Worm (Caenorhabditis elegans): ENCODE data around the gene pals-40.

The pals-40 gene

ce11 chrIII:1409139-1409538 is 31.3 kb upstream of the pals-40 start, which contains the start of gene Y82E9BR.22:
Gene Y82E9BR.22, minus strand, starts transcription at chrIII:1409239.
- no peak for TF ChIP-seq mef-2 (tag; optimal IDR thresholded peaks at IDR 0.05)
- TF ChIP-seq unc-86 (tag; optimal IDR thresholded peaks at IDR 0.05) = no peak
- no peak for TF ChIP-seq lsy-2 (tag; optimal IDR thresholded peaks at IDR 0.05)
- TF ChIP-seq elt-2 (tag; optimal IDR thresholded peaks at IDR 0.05) = no peak
- no peak for TF ChIP-seq unc-98 (GFP tag; IDR thresholded peaks at IDR 0.05)
- TF ChIP-seq swsn-7 (tag; optimal IDR thresholded peaks at IDR 0.05) = no peak
- no peak for TF ChIP-seq sup-37 (GFP tag; optimal IDR thresholded peaks at IDR 0.05)
- TF ChIP-seq irx-1 (tag; optimal IDR thresholded peaks at IDR 0.05) = no peak
- TF ChIP-seq ceh-88 (GFP tag; IDR thresholded peaks at IDR 0.05) = no peak

- TF ChIP-seq unc-86 (tag; optimal IDR thresholded peaks at IDR 0.05) (no peak), rnt-1 (tag; optimal IDR thresholded peaks at IDR 0.05) (no peak), grh-1 (GFP tag; IDR thresholded peaks at IDR 0.05) (no peak), efl-3 (GFP tag; optimal IDR thresholded peaks at IDR 0.05) (no peak), unc-30 (tag; optimal IDR thresholded peaks at IDR 0.05) (no peak), unc-62 (GFP tag; optimal IDR thresholded peaks at IDR 0.05) (no peak), mef-2 (tag; optimal IDR thresholded peaks at IDR 0.05) (no peak), C04F5.9 (tag; optimal IDR thresholded peaks at IDR 0.05) (no peak), hpl-2 (GFP tag; optimal IDR thresholded peaks at IDR 0.05) (no peak), ceh-88 (GFP tag; IDR thresholded peaks at IDR 0.05) (no peak), ama-1 (optimal IDR thresholded peaks at IDR 0.05) (no peak)
These were observed 25.3 kb upstream of the pals-40 start, which contains the start of gene pals-18 for ce11 chrIII:1403108-1403507. Gene pals-18, plus strand, starts transcription at chrIII:1403408.

- TF ChIP-seq ets-5 (GFP tag; IDR thresholded peaks at IDR 0.05) = no peak
- peak in 1 of 2 experiments; percentile 9 for TF ChIP-seq lin-35 (GFP tag; optimal IDR thresholded peaks at IDR 0.05)
- TF ChIP-seq elt-2 (tag; optimal IDR thresholded peaks at IDR 0.05) = peak; percentile 78
These were observed 23.7 kb upstream of the pals-40 start, which contains the start of gene pals-19 for ce11 chrIII:1401497-1401990. Gene pals-19, plus strand, starts transcription at chrIII:1401940.

- no peak for TF ChIP-seq ets-5 (GFP tag; IDR thresholded peaks at IDR 0.05)
- TF ChIP-seq nhr-12 (tag; optimal IDR thresholded peaks at IDR 0.05) = no peak
- no peak for TF ChIP-seq jun-1 (tag; optimal IDR thresholded peaks at IDR 0.05)
- TF ChIP-seq C16A3.4 (tag; optimal IDR thresholded peaks at IDR 0.05) = no peak
- TF ChIP-seq ztf-11 (tag; optimal IDR thresholded peaks at IDR 0.05) = no peak
- no peak for TF ChIP-seq lin-15B (tag; optimal IDR thresholded peaks at IDR 0.05)
- no peak for TF ChIP-seq nhr-77 (tag; optimal IDR thresholded peaks at IDR 0.05)
- no peak for TF ChIP-seq hpl-2 (GFP tag; optimal IDR thresholded peaks at IDR 0.05)
- TF ChIP-seq lin-14 (GFP tag; optimal IDR thresholded peaks at IDR 0.05) = no peak
- TF ChIP-seq egl-13 (tag; optimal IDR thresholded peaks at IDR 0.05) = no peak
- no peak for TF ChIP-seq lin-35 (GFP tag; optimal IDR thresholded peaks at IDR 0.05)
These were observed 21.9 kb upstream of the pals-40 start, which contains the start of gene pals-16 for ce11 chrIII:1399670-1400069. Gene pals-16, plus strand, starts transcription at chrIII:1399970.

ce11 chrIII:1398183-1398582 is 20.4 kb upstream of the pals-40 start:
- TF ChIP-seq elt-2 (tag; optimal IDR thresholded peaks at IDR 0.05) (peak; percentile 86), nhr-84 (tag; optimal IDR thresholded peaks at IDR 0.05) (no peak)

ce11 chrIII:1395355-1395754 is 17.6 kb upstream of the pals-40 start:
- TF ChIP-seq elt-2 (tag; optimal IDR thresholded peaks at IDR 0.05) (peak; percentile 17), unc-30 (tag; optimal IDR thresholded peaks at IDR 0.05) (no peak)

- TF ChIP-seq ets-5 (GFP tag; IDR thresholded peaks at IDR 0.05) (no peak), C34B4.2 (tag; optimal IDR thresholded peaks at IDR 0.05) (no peak), dpl-1 (GFP tag; optimal IDR thresholded peaks at IDR 0.05) (no peak), lin-39 (tag; optimal IDR thresholded peaks at IDR 0.05) (no peak), nhr-19 (GFP tag; conservative IDR thresholded peaks at IDR 0.05) (no peak), zag-1 (tag; optimal IDR thresholded peaks at IDR 0.05) (no peak), ceh-8 (GFP tag; optimal IDR thresholded peaks at IDR 0.05) (no peak), nhr-76 (tag; optimal IDR thresholded peaks at IDR 0.05) (no peak), isw-1 (GFP tag; IDR thresholded peaks at IDR 0.05) (no peak), elt-2 (tag; optimal IDR thresholded peaks at IDR 0.05) (peak; percentile 97), xbp-1 (tag; optimal IDR thresholded peaks at IDR 0.05) (no peak), pqm-1 (tag; optimal IDR thresholded peaks at IDR 0.05) (peak; percentile 51), ceh-63 (GFP tag; optimal IDR thresholded peaks at IDR 0.05) (no peak), lin-35 (GFP tag; optimal IDR thresholded peaks at IDR 0.05) (peak in 1 of 2 experiments; percentile 2), lsy-2 (tag; optimal IDR thresholded peaks at IDR 0.05) (peak in 1 of 2 experiments; percentile 13), nhr-77 (tag; optimal IDR thresholded peaks at IDR 0.05) (no peak), egl-13 (tag; optimal IDR thresholded peaks at IDR 0.05) (no peak), swsn-7 (tag; optimal IDR thresholded peaks at IDR 0.05) (no peak), nhr-20 (tag; optimal IDR thresholded peaks at IDR 0.05) (peak; percentile 6), irx-1 (tag; optimal IDR thresholded peaks at IDR 0.05) (no peak)
These were observed 15.0 kb upstream of the pals-40 start for ce11 chrIII:1392763-1393162.

Measured in whole organism, L1 larva.